Fruit fly (Drosophila melanogaster) whole organism, embryonic: Measurements from ENCODE around the gene Rh2.
A peak's percentile ranks its signal among the peaks of the same experiment; 100 is the strongest.

ENCODE experiments used
- ATbp ChIP-seq: fragments of 200-800 bp; sonication (Bioruptor generic); optimal IDR thresholded peaks from 2 replicates; lab custom pipeline; 2017; ENCODE audit warnings: missing biosample characterization, mild to moderate bottlenecking, missing genetic modification characterization, missing genetic modification reagents
- BEAF-32 ChIP-seq: fragments of 200-800 bp; sonication (Bioruptor generic); optimal IDR thresholded peaks from 3 replicates; lab custom pipeline; 2017; ENCODE audit warnings: missing biosample characterization, missing genetic modification characterization, mild to moderate bottlenecking, moderate library complexity, missing genetic modification reagents
- CG1024 ChIP-seq: fragments of 200-800 bp; sonication (Bioruptor generic); IDR thresholded peaks from 2 replicates; pipeline ENCODE4 v1.3.6; 2022; ENCODE audit warnings: missing biosample characterization, missing genetic modification characterization
- CG10959 ChIP-seq: fragments of 200-800 bp; sonication (Bioruptor generic); IDR thresholded peaks from 2 replicates; pipeline ENCODE4 v1.3.6; 2022; ENCODE audit warnings: missing biosample characterization, missing genetic modification characterization
- CG11093 ChIP-seq: fragments of 200-800 bp; sonication (Bioruptor generic); IDR thresholded peaks from 3 replicates; pipeline ENCODE4 v1.3.6; 2022; ENCODE audit warnings: missing biosample characterization, missing genetic modification characterization
- CG12071 ChIP-seq: fragments of 200-800 bp; sonication (Bioruptor generic); optimal IDR thresholded peaks from 3 replicates; lab custom pipeline; 2018; ENCODE audit warnings: missing biosample characterization, mild to moderate bottlenecking, missing genetic modification characterization
- CG13296 ChIP-seq: fragments of 200-800 bp; sonication (Bioruptor generic); optimal IDR thresholded peaks from 3 replicates; lab custom pipeline; 2018; ENCODE audit warnings: missing biosample characterization, mild to moderate bottlenecking, missing genetic modification characterization
- CG13424 ChIP-seq: fragments of 200-800 bp; sonication (Bioruptor generic); optimal IDR thresholded peaks from 2 replicates; lab custom pipeline; 2019; ENCODE audit warnings: missing biosample characterization, mild to moderate bottlenecking, missing genetic modification characterization, moderate library complexity
- CG14710 ChIP-seq: fragments of 200-800 bp; sonication (Bioruptor generic); optimal IDR thresholded peaks from 3 replicates; lab custom pipeline; 2019; ENCODE audit warnings: missing biosample characterization, mild to moderate bottlenecking, missing genetic modification characterization, moderate library complexity
- CG15269 ChIP-seq: fragments of 200-800 bp; sonication (Bioruptor generic); optimal IDR thresholded peaks from 2 replicates; lab custom pipeline; 2018; ENCODE audit warnings: missing biosample characterization, mild to moderate bottlenecking, missing genetic modification characterization, moderate library complexity
- CG16813 ChIP-seq: fragments of 200-800 bp; sonication (Bioruptor generic); IDR thresholded peaks from 3 replicates; pipeline ENCODE4 v1.3.6; 2022; ENCODE audit warnings: missing biosample characterization, missing genetic modification characterization; ENCODE audit not compliant: partially characterized antibody
- CG17186 ChIP-seq: fragments of 200-800 bp; sonication (Bioruptor generic); optimal IDR thresholded peaks from 3 replicates; lab custom pipeline; 2017; ENCODE audit warnings: missing biosample characterization, missing genetic modification reagents, missing genetic modification characterization
- CG2678 ChIP-seq: fragments of 200-800 bp; sonication (Bioruptor generic); optimal IDR thresholded peaks from 3 replicates; lab custom pipeline; 2019; ENCODE audit warnings: missing biosample characterization, mild to moderate bottlenecking, missing genetic modification characterization, moderate library complexity
- CG31388 ChIP-seq: fragments of 200-800 bp; sonication (Bioruptor generic); optimal IDR thresholded peaks from 2 replicates; lab custom pipeline; 2016; ENCODE audit warnings: missing biosample characterization, missing genetic modification characterization
- CG34224 ChIP-seq: fragments of 200-800 bp; sonication (Bioruptor generic); IDR thresholded peaks from 3 replicates; pipeline ENCODE4 v1.3.6; 2022; ENCODE audit warnings: missing biosample characterization, missing genetic modification characterization; ENCODE audit not compliant: partially characterized antibody
- CG4854 ChIP-seq: fragments of 200-800 bp; sonication (Bioruptor generic); optimal IDR thresholded peaks from 2 replicates; lab custom pipeline; 2016; ENCODE audit warnings: missing biosample characterization, missing genetic modification characterization, inconsistent platforms
- CG6791 ChIP-seq: fragments of 200-800 bp; sonication (Bioruptor generic); IDR thresholded peaks from 3 replicates; pipeline ENCODE4 v1.3.6; 2022; ENCODE audit warnings: missing biosample characterization, missing genetic modification characterization; ENCODE audit not compliant: partially characterized antibody
- CG8924 ChIP-seq: fragments of 200-800 bp; optimal IDR thresholded peaks from 3 replicates; lab custom pipeline; 2019; ENCODE audit warnings: missing biosample characterization, mild to moderate bottlenecking, missing genetic modification characterization, moderate library complexity
- CG9727 ChIP-seq: fragments of 200-800 bp; sonication (Bioruptor generic); optimal IDR thresholded peaks from 3 replicates; lab custom pipeline; 2017; ENCODE audit warnings: missing biosample characterization, mild to moderate bottlenecking, missing genetic modification characterization
- CG9932 ChIP-seq: fragments of 200-800 bp; sonication (Bioruptor generic); IDR thresholded peaks from 2 replicates; pipeline ENCODE4 v1.3.6; 2022; ENCODE audit warnings: missing biosample characterization, missing genetic modification characterization
- CHES-1-like ChIP-seq: fragments of 200-800 bp; sonication (Bioruptor generic); optimal IDR thresholded peaks from 2 replicates; lab custom pipeline; 2016; ENCODE audit warnings: missing biosample characterization, missing genetic modification characterization
- HLH4C ChIP-seq: fragments of 200-800 bp; sonication (Bioruptor generic); IDR thresholded peaks from 3 replicates; pipeline ENCODE4 v1.3.6; 2022; ENCODE audit warnings: missing biosample characterization, missing genetic modification characterization; ENCODE audit not compliant: partially characterized antibody
- Mad ChIP-seq: fragments of 200-800 bp; sonication (Bioruptor generic); optimal IDR thresholded peaks from 2 replicates; lab custom pipeline; 2016; ENCODE audit warnings: missing biosample characterization, missing genetic modification characterization
- Med ChIP-seq: fragments of 200-800 bp; sonication (Bioruptor generic); peaks from one replicate; lab custom pipeline; 2016; ENCODE audit warnings: missing biosample characterization, missing genetic modification characterization, mild to moderate bottlenecking, inconsistent platforms, moderate library complexity
- PHDP ChIP-seq: fragments of 200-800 bp; sonication (Bioruptor generic); optimal IDR thresholded peaks from 3 replicates; lab custom pipeline; 2018; ENCODE audit warnings: missing biosample characterization, mild to moderate bottlenecking, missing genetic modification characterization, moderate library complexity
- Rfx ChIP-seq: fragments of 200-800 bp; sonication (Bioruptor generic); IDR thresholded peaks from 2 replicates; pipeline ENCODE4 v1.3.6; 2022; ENCODE audit warnings: missing biosample characterization, missing genetic modification characterization
- Sox102F ChIP-seq: fragments of 200-800 bp; sonication (Bioruptor generic); optimal IDR thresholded peaks from 2 replicates; lab custom pipeline; 2018; ENCODE audit warnings: missing biosample characterization, mild to moderate bottlenecking, missing genetic modification characterization, moderate library complexity
- ato ChIP-seq: fragments of 200-800 bp; sonication (Bioruptor generic); IDR thresholded peaks from 2 replicates; pipeline ENCODE4 v1.3.6; 2022; ENCODE audit warnings: missing biosample characterization, missing genetic modification characterization; ENCODE audit not compliant: partially characterized antibody
- az2 ChIP-seq: fragments of 200-800 bp; sonication (Bioruptor generic); optimal IDR thresholded peaks from 3 replicates; lab custom pipeline; 2016; ENCODE audit warnings: missing biosample characterization, missing genetic modification characterization
- chinmo ChIP-seq: fragments of 200-800 bp; sonication (Bioruptor generic); IDR thresholded peaks from 4 replicates; pipeline ENCODE4 v1.3.6; 2022; ENCODE audit warnings: missing biosample characterization, missing genetic modification characterization; ENCODE audit not compliant: partially characterized antibody
- chm ChIP-seq: fragments of 200-800 bp; sonication (Bioruptor generic); IDR thresholded peaks from 2 replicates; pipeline ENCODE4 v1.3.6; 2022; ENCODE audit warnings: missing biosample characterization, missing genetic modification characterization
- dati ChIP-seq: fragments of 200-800 bp; sonication (Bioruptor generic); IDR thresholded peaks from 2 replicates; pipeline ENCODE4 v1.3.6; 2022; ENCODE audit warnings: missing biosample characterization, missing genetic modification characterization
- lbe ChIP-seq: fragments of 200-800 bp; sonication (Bioruptor generic); optimal IDR thresholded peaks from 2 replicates; lab custom pipeline; 2016; ENCODE audit warnings: missing biosample characterization, mild to moderate bottlenecking, missing genetic modification characterization
- lmd ChIP-seq: fragments of 200-800 bp; sonication (Bioruptor generic); IDR thresholded peaks from 2 replicates; pipeline ENCODE4 v1.3.6; 2022; ENCODE audit warnings: missing biosample characterization, missing genetic modification characterization
- mam ChIP-seq: fragments of 200-800 bp; sonication (Bioruptor generic); optimal IDR thresholded peaks from 3 replicates; lab custom pipeline; 2016; ENCODE audit warnings: missing biosample characterization, missing genetic modification characterization
- mirr ChIP-seq: fragments of 200-800 bp; sonication (Bioruptor generic); optimal IDR thresholded peaks from 3 replicates; lab custom pipeline; 2018; ENCODE audit warnings: missing biosample characterization, mild to moderate bottlenecking, missing genetic modification characterization
- scrt ChIP-seq: fragments of 200-800 bp; sonication (Bioruptor generic); optimal IDR thresholded peaks from 2 replicates; lab custom pipeline; 2018; ENCODE audit warnings: missing biosample characterization, mild to moderate bottlenecking, missing genetic modification characterization, moderate library complexity
- slp2 ChIP-seq: fragments of 200-800 bp; sonication (Bioruptor generic); optimal IDR thresholded peaks from 2 replicates; lab custom pipeline; 2016; ENCODE audit warnings: missing biosample characterization, missing genetic modification characterization
- toy ChIP-seq: fragments of 200-800 bp; sonication (Bioruptor generic); IDR thresholded peaks from 2 replicates; pipeline ENCODE4 v1.3.6; 2022; ENCODE audit warnings: missing biosample characterization, missing genetic modification characterization

Rh2 gene

DNA sequence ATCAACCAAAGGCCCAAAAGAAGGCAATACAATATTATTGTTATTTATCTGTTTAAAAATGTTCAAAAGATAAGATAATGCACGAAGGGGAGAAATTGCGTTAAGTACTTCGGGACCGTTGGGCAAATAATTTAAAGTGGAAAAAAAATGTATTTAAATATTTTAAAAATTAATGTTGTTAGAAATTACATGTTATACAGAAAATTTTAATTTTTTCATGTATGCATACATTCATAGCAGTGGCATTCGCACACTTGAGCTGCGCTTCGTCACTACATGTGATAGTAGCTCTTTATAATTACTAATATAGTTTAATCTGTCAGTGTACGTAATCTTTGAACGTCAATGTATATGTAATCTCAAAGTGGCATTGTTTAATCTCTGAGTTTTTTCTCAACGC, 4.0 kb upstream of the Rh2 start (continued):
- no peak for TF ChIP-seq CG9727 (GFP tag; lab: Kevin White, UChicago)

DNA sequence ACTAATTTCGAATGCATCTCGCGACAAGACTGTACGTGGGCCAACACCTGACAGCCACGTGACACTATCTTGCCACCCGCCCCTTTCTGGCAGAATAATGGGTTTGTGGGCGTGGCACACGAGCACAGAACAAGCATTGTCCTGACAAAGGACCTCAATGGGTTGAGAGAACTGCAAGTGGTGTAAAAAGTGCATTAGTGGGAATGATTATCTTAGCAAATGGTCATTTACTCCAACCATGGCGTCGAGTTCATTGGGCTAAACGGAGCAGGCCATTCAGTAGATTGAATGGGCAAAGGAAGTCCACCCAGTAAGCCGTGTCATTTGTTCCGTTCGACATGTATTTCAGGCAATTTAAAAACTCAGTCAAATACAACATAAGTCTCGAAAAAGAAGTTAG, 1.4 kb upstream of the Rh2 start, which contains the start of gene CG14297:
TSS of gene CG14297 (plus strand) at position 301 of the 400 bp plus-strand sequence.
- TF ChIP-seq dati: no peak
- no peak for TF ChIP-seq CG14710 (tag; lab: Kevin White, UChicago)
- TF ChIP-seq CG13424 (tag; lab: Kevin White, UChicago): no peak
- no peak for TF ChIP-seq Mad
- no peak for TF ChIP-seq chm (GFP tag; lab: Robert Waterston, UW)
- TF ChIP-seq CG8924 (tag; lab: Kevin White, UChicago): no peak
- no peak for TF ChIP-seq CG9932 (GFP tag; lab: Robert Waterston, UW)
- TF ChIP-seq CG34224 (GFP tag; lab: Robert Waterston, UW): no peak
- no peak for TF ChIP-seq CG1024 (GFP tag; lab: Robert Waterston, UW)
- TF ChIP-seq ato: no peak
- no peak for TF ChIP-seq CG31388 (GFP tag; lab: Kevin White, UChicago)
- no peak for TF ChIP-seq CG10959 (GFP tag; lab: Robert Waterston, UW)

DNA sequence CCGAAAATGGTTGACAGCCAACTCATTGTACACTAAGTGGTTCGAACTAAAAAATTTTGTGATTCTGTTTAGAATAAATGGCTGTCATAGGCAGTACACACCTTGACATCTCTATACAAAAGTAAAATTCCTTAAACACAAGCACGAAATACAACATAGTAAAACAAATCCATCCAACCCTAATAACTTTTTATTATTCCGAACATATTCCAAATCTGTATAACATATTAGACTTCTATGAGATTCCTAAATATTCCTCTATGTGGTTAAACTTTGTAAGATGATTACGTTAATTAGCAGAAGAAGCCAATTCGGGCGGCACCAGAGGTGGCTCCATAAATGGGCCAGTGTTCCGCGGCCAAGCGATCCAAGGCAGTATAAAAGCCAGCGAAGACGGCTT, 2.9 kb downstream of the Rh2 start, which contains the start of gene CG14294:
TSS of gene CG14294 (minus strand) at position 101 of the 400 bp plus-strand sequence.
- TF ChIP-seq az2 (GFP tag; lab: Kevin White, UChicago) (no peak), CG4854 (GFP tag; lab: Kevin White, UChicago) (no peak), toy (GFP tag; lab: Robert Waterston, UW) (no peak), HLH4C (GFP tag; lab: Robert Waterston, UW) (no peak), lbe (GFP tag; lab: Kevin White, UChicago) (no peak), CG11093 (GFP tag; lab: Robert Waterston, UW) (no peak), Med (GFP tag; lab: Kevin White, UChicago) (no peak), Sox102F (GFP tag; lab: Kevin White, UChicago) (no peak), CG6791 (no peak), CG17186 (GFP tag; lab: Kevin White, UChicago) (no peak), slp2 (GFP tag; lab: Kevin White, UChicago) (no peak), Rfx (GFP tag; lab: Robert Waterston, UW) (no peak), BEAF-32 (GFP tag; lab: Kevin White, UChicago) (no peak), mam (GFP tag; lab: Kevin White, UChicago) (no peak), CG9932 (GFP tag; lab: Robert Waterston, UW) (no peak), lmd (GFP tag; lab: Robert Waterston, UW) (no peak), scrt (no peak)

DNA sequence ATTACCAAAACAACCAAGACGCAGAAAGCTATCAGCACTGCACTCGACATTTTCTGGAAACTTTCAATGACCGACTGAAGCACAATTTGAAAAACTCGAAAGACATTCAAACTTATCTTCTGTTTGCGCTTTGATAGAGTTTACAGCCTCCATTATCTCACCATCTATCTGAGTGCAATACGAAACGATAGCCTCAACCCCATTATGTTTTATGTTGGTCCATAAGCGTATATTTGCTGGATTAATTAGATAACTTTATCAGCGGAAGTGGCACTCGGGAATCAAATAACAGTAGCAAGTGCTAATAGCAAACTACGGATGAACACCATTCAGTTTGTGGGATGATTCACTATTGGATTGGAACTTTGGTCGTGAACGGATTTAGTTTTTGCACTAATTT, 3.6 kb downstream of the Rh2 start, which contains the start of gene CG34284:
TSS of gene CG34284 (minus strand) at position 76 of the 400 bp plus-strand sequence.
- peak; percentile 16 for TF ChIP-seq CG15269 (tag; lab: Kevin White, UChicago)
- peak; percentile 37 for TF ChIP-seq CG2678
- TF ChIP-seq PHDP: peak; percentile 36
- TF ChIP-seq CG12071 (GFP tag; lab: Kevin White, UChicago): peak; percentile 49
- no peak for TF ChIP-seq chinmo (GFP tag; lab: Robert Waterston, UW)
- no peak for TF ChIP-seq CHES-1-like (GFP tag; lab: Kevin White, UChicago)
- TF ChIP-seq CG16813 (GFP tag; lab: Robert Waterston, UW): no peak
- TF ChIP-seq Med (GFP tag; lab: Kevin White, UChicago): peak; percentile 27
- peak; percentile 2 for TF ChIP-seq ATbp (GFP tag; lab: Kevin White, UChicago)
- peak; percentile 1 for TF ChIP-seq mirr (GFP tag; lab: Kevin White, UChicago)
- TF ChIP-seq CG13296: peak; percentile 55
